Worm (Caenorhabditis elegans) whole organism, midembryonic: ENCODE results near the gene C34C12.6.

Source experiments
- T22C8.4 ChIP-seq: fragments of 200-800 bp; sonication (Bioruptor generic); IDR thresholded peaks from 2 replicates; pipeline ENCODE4 v1.3.6; 2022; ENCODE audit warnings: missing genetic modification characterization, missing compliant biosample characterization
- cog-1 ChIP-seq: sonication (generic microtip); optimal IDR thresholded peaks from 2 replicates; lab custom pipeline; 2016; ENCODE audit warnings: missing genetic modification characterization, missing compliant biosample characterization
- flt-1 ChIP-seq: fragments of 200-800 bp; sonication (Bioruptor generic); IDR thresholded peaks from 2 replicates; pipeline ENCODE4 v1.3.6; 2022; ENCODE audit warnings: missing genetic modification characterization, missing compliant biosample characterization
- klf-2 ChIP-seq: fragments of 200-800 bp; sonication (Bioruptor generic); conservative IDR thresholded peaks from 2 replicates; pipeline ENCODE4 v1.3.6; 2022; ENCODE audit warnings: missing genetic modification reagents, missing genetic modification characterization, missing compliant biosample characterization
- med-1 ChIP-seq: sonication (generic microtip); optimal IDR thresholded peaks from 2 replicates; lab custom pipeline; 2017; ENCODE audit warnings: missing genetic modification characterization, mild to moderate bottlenecking, missing compliant biosample characterization, antibody characterized with exemption, missing genetic modification reagents; ENCODE audit not compliant: insufficient read depth
- ref-1 ChIP-seq: fragments of 200-800 bp; sonication (Bioruptor generic); conservative IDR thresholded peaks from 2 replicates; pipeline ENCODE4 v1.3.6; 2022; ENCODE audit warnings: missing genetic modification reagents, missing genetic modification characterization, missing compliant biosample characterization
- tab-1 ChIP-seq: fragments of 200-800 bp; sonication (Bioruptor generic); IDR thresholded peaks from 2 replicates; pipeline ENCODE4 v1.3.6; 2022; ENCODE audit warnings: missing genetic modification characterization, missing compliant biosample characterization
- ztf-23 ChIP-seq: fragments of 200-800 bp; sonication (Bioruptor generic); IDR thresholded peaks from 2 replicates; pipeline ENCODE4 v1.3.6; 2022; ENCODE audit warnings: missing genetic modification reagents, missing genetic modification characterization, missing compliant biosample characterization
- ztf-29 ChIP-seq: fragments of 200-800 bp; sonication (Bioruptor generic); IDR thresholded peaks from 2 replicates; pipeline ENCODE4 v1.3.6; 2022; ENCODE audit warnings: missing genetic modification reagents, missing genetic modification characterization, missing compliant biosample characterization

Gene C34C12.6

ce11 chrIII:3532035-3532434 is 49.6 kb downstream of the C34C12.6 start:
- TF ChIP-seq ztf-23 (no peak), ref-1 (no peak), cog-1 (tag; lab: Kevin White, UChicago) (peak; percentile 18), med-1 (GFP tag; lab: Kevin White, UChicago) (no peak), ztf-29 (GFP tag; lab: Robert Waterston, UW) (no peak), T22C8.4 (GFP tag; lab: Robert Waterston, UW) (peak; percentile 18; the same call in 1 of the 2 replicates), tab-1 (GFP tag; lab: Robert Waterston, UW) (no peak), klf-2 (no peak), flt-1 (GFP tag; lab: Robert Waterston, UW) (0 out of 2 replicates have a peak, but pooled peaks have one; percentile 50)

ce11 chrIII:3534185-3534584 is 51.8 kb downstream of the C34C12.6 start:
- no peak for TF ChIP-seq flt-1 (GFP tag; lab: Robert Waterston, UW)
- no peak for TF ChIP-seq klf-2
- no peak for TF ChIP-seq cog-1 (tag; lab: Kevin White, UChicago)
- no peak for TF ChIP-seq ztf-23
- no peak for TF ChIP-seq ref-1
- TF ChIP-seq tab-1 (GFP tag; lab: Robert Waterston, UW) = no peak
- TF ChIP-seq ztf-29 (GFP tag; lab: Robert Waterston, UW) = no peak
- TF ChIP-seq med-1 (GFP tag; lab: Kevin White, UChicago) = no peak
- no peak for TF ChIP-seq T22C8.4 (GFP tag; lab: Robert Waterston, UW)
